Fruit fly (Drosophila melanogaster): ENCODE measurements around the gene Trmt6.

DNA sequence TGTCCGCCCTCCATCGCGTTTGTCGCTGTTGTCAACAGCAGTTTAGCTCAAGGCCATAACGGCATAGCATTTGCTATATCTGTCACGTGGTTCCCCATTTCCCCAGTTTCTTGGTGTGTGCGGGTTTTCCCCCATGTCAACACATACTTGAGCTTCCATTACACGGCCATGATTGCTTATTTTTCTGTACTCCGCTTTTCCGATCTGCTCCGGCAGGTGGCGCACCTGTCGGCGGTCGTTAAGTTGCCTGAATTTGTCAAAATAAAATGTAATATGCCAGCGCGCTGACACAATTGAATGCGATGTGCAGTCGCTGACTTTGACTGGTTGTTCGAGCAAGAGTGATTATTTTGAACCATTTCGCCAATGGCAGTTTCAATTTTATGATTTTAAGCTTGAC lies 22.3 kb upstream of the Trmt6 start:
- TF ChIP-seq eg (GFP tag; IDR thresholded peaks at IDR 0.05) (no peak), Ets21C (GFP tag; optimal IDR thresholded peaks at IDR 0.05) (no peak), CG3919 (GFP tag; optimal IDR thresholded peaks at IDR 0.05) (no peak), Smox (GFP tag; optimal IDR thresholded peaks at IDR 0.05) (no peak), fkh (GFP tag; optimal IDR thresholded peaks at IDR 0.05) (no peak), CG8632 (GFP tag; optimal IDR thresholded peaks at IDR 0.05) (no peak), CG8319 (GFP tag; optimal IDR thresholded peaks at IDR 0.05) (no peak), lz (GFP tag; optimal IDR thresholded peaks at IDR 0.05) (no peak), vri (GFP tag; optimal IDR thresholded peaks at IDR 0.05) (no peak), Hr39 (GFP tag; optimal IDR thresholded peaks at IDR 0.05) (no peak)

All from whole organism, prepupa.